Worm (Caenorhabditis elegans): Measurements from ENCODE around the gene C50B6.7.

DNA sequence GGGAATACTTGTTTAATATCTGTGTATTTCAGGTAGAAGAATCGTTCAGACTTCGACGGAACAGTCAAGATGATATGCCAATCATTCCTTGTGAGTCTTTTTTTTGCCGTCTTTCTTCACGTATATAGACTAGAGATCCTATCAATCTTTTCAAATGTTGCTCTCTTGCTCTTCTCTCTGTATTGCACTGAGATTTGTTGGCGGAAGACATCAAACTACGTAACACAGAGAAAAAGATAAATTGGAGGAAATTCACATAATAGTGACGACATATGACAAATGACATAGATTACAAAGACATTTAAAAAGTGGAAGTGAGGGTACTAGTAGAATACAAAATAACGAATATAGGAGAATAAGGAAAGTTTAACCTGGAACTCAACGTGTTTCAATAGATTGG, 27.0 kb upstream of the C50B6.7 start:
- TF ChIP-seq ztf-23 (GFP tag; IDR thresholded peaks at IDR 0.05) = no peak
- no peak for TF ChIP-seq flt-1 (GFP tag; IDR thresholded peaks at IDR 0.05)
- no peak for TF ChIP-seq cog-1 (tag; optimal IDR thresholded peaks at IDR 0.05)
- TF ChIP-seq tab-1 (GFP tag; IDR thresholded peaks at IDR 0.05) = no peak
- no peak for TF ChIP-seq med-1 (GFP tag; optimal IDR thresholded peaks at IDR 0.05; ENCODE audit: insufficient read depth)
- TF ChIP-seq klf-2 (GFP tag; conservative IDR thresholded peaks at IDR 0.05) = no peak
- no peak for TF ChIP-seq ref-1 (GFP tag; conservative IDR thresholded peaks at IDR 0.05)
- no peak for TF ChIP-seq T22C8.4 (GFP tag; IDR thresholded peaks at IDR 0.05)
- no peak for TF ChIP-seq ztf-29 (GFP tag; IDR thresholded peaks at IDR 0.05)

Data from whole organism, midembryonic.